Worm (Caenorhabditis elegans): Measurements from ENCODE around the gene srw-95.

The srw-95 gene

DNA sequence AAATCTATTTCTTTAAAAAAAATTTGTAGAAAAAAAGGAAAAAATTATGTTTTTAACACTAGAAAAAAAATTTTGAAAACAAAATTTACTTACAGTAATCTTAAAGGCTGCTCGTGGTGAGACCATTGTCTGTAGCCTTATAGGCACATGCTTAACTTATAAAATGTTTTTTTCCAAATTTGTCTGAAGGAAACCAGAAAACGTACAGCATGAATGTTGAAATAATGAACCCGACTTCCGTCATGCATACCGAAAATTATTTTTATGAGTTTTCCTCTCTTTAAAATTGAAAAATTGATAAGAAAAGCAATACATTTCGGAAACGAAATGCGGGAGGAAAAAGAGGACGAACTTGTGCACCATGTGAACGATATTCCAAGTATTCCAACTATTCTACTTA is 40.1 kb upstream of the srw-95 start, which contains the start of gene R11E3.2:
R11E3.2 (plus strand) TSS at position 301 of the 400 bp plus-strand sequence.
- TF ChIP-seq pqm-1 (tag; optimal IDR thresholded peaks at IDR 0.05) (no peak), aly-2 (tag; optimal IDR thresholded peaks at IDR 0.05) (no peak), unc-30 (tag; optimal IDR thresholded peaks at IDR 0.05) (no peak), nhr-20 (tag; optimal IDR thresholded peaks at IDR 0.05) (no peak), C16A3.4 (tag; optimal IDR thresholded peaks at IDR 0.05) (no peak), elt-2 (tag; optimal IDR thresholded peaks at IDR 0.05) (no peak), ceh-82 (tag; optimal IDR thresholded peaks at IDR 0.05) (no peak), nhr-11 (tag; optimal IDR thresholded peaks at IDR 0.05) (no peak), F16B12.6 (tag; optimal IDR thresholded peaks at IDR 0.05) (no peak), mep-1 (tag; optimal IDR thresholded peaks at IDR 0.05) (no peak), nhr-28 (tag; optimal IDR thresholded peaks at IDR 0.05) (no peak)

DNA sequence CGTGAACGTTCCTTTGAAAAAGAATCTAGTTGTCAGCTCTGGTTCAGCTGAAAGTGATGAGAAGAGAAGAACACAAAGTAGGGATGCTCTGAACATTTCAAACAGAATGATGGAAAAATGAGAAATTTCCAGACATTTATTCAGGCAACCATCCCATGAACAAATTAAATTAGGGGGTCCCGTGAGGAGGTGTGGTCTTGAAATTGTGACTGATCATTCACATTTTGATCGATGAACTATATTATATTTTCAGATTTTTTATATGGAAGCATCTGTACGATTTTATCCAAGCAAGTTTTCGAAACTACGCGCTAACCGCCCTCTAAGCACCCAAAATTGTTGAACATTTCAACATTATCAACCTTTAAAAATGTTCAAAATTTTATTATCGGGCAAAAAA is 35.9 kb upstream of the srw-95 start, which contains the start of gene R11E3.19:
R11E3.19 (minus strand) TSS at position 101 of the 400 bp plus-strand sequence.
- no peak for TF ChIP-seq mdl-1 (tag; optimal IDR thresholded peaks at IDR 0.05)
- no peak for TF ChIP-seq mab-9 (GFP tag; IDR thresholded peaks at IDR 0.05)
- TF ChIP-seq unc-130 (tag; optimal IDR thresholded peaks at IDR 0.05): no peak
- no peak for TF ChIP-seq C34B4.2 (tag; optimal IDR thresholded peaks at IDR 0.05)
- no peak for TF ChIP-seq blmp-1 (tag; optimal IDR thresholded peaks at IDR 0.05)
- no peak for TF ChIP-seq nhr-28 (tag; optimal IDR thresholded peaks at IDR 0.05)
- no peak for TF ChIP-seq zip-4 (GFP tag; optimal IDR thresholded peaks at IDR 0.05)

DNA sequence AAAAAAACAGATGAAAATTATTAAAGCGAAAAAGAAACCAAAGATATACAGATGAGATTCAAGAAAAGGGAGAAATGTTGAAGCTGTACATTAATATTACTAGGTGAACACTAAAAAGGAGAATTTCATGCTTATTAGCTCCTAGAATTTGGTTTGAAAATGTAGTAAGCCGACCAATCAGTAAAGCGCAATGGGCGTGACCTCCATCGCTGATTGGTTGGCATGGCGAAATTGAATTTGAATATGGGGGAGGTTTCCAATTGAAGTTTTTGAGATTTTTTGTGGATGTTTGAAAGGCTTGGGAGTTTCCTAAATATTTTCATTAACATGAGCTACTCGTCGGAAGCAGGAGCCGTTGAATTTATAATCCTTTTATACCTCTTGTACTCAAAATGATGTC is 35.4 kb upstream of the srw-95 start:
- TF ChIP-seq efl-3 (GFP tag; optimal IDR thresholded peaks at IDR 0.05): no peak
- peak; percentile 6 for TF ChIP-seq xbp-1 (tag; optimal IDR thresholded peaks at IDR 0.05)
- TF ChIP-seq snpc-4 (tag; optimal IDR thresholded peaks at IDR 0.05): no peak
- TF ChIP-seq grh-1 (GFP tag; IDR thresholded peaks at IDR 0.05): no peak

ce11 chrIV:4780129-4780528 is 31.7 kb upstream of the srw-95 start, which contains the start of gene set-15:
set-15 (minus strand) TSS chrIV:4780229.
- TF ChIP-seq nhr-20 (tag; optimal IDR thresholded peaks at IDR 0.05): no peak

- TF ChIP-seq lin-35 (GFP tag; optimal IDR thresholded peaks at IDR 0.05) (peak in 1 of 2 experiments; percentile 26), ceh-63 (GFP tag; optimal IDR thresholded peaks at IDR 0.05) (no peak), snu-23 (GFP tag; optimal IDR thresholded peaks at IDR 0.05) (peak; percentile 28), irx-1 (tag; optimal IDR thresholded peaks at IDR 0.05) (peak; percentile 20), efl-1 (optimal IDR thresholded peaks at IDR 0.05) (peak in 1 of 2 experiments; percentile 19), efl-1 (GFP tag; optimal IDR thresholded peaks at IDR 0.05 in 1 of 2) (no peak), lsy-2 (tag; optimal IDR thresholded peaks at IDR 0.05) (peak in 1 of 2 experiments; percentile 29), fkh-4 (tag; optimal IDR thresholded peaks at IDR 0.05; ENCODE audit: borderline replicate concordance) (no peak)
Observed at ce11 chrIV:4781123-4781522, 30.8 kb upstream of the srw-95 start.

- TF ChIP-seq nhr-90 (tag; optimal IDR thresholded peaks at IDR 0.05; ENCODE audit: poor library complexity) (peak; percentile 47), tbx-2 (tag; optimal IDR thresholded peaks at IDR 0.05) (peak; percentile 30), dpl-1 (GFP tag; optimal IDR thresholded peaks at IDR 0.05) (peak in 1 of 3 experiments; percentile 42), grh-1 (GFP tag; IDR thresholded peaks at IDR 0.05) (peak; percentile 87), blmp-1 (tag; optimal IDR thresholded peaks at IDR 0.05) (peak; percentile 31), lsy-2 (tag; optimal IDR thresholded peaks at IDR 0.05) (peak; percentile 30 to 63), pag-3 (tag; optimal IDR thresholded peaks at IDR 0.05; ENCODE audit: borderline replicate concordance, insufficient read depth) (peak; percentile 47), nhr-237 (tag; optimal IDR thresholded peaks at IDR 0.05) (peak; percentile 8), mef-2 (tag; optimal IDR thresholded peaks at IDR 0.05) (no peak), C34B4.2 (tag; optimal IDR thresholded peaks at IDR 0.05) (no peak), elt-2 (tag; optimal IDR thresholded peaks at IDR 0.05) (peak; percentile 45), lin-35 (GFP tag; optimal IDR thresholded peaks at IDR 0.05) (peak in 1 of 2 experiments; percentile 74), mdl-1 (tag; optimal IDR thresholded peaks at IDR 0.05) (peak in 1 of 2 experiments; percentile 13), elt-3 (tag; optimal IDR thresholded peaks at IDR 0.05) (peak in 3 of 6 experiments; percentile 40 to 73 (median 41)), pax-3 (tag; optimal IDR thresholded peaks at IDR 0.05) (no peak), ceh-82 (tag; optimal IDR thresholded peaks at IDR 0.05) (peak in 1 of 3 experiments; percentile 7), zag-1 (tag; optimal IDR thresholded peaks at IDR 0.05) (no peak), snu-23 (GFP tag; optimal IDR thresholded peaks at IDR 0.05) (peak; percentile 61), jun-1 (tag; optimal IDR thresholded peaks at IDR 0.05) (peak; percentile 28), skn-1 (tag; optimal IDR thresholded peaks at IDR 0.05) (peak; percentile 96), nhr-47 (tag; optimal IDR thresholded peaks at IDR 0.05) (no peak), unc-86 (tag; optimal IDR thresholded peaks at IDR 0.05) (no peak), rnt-1 (tag; optimal IDR thresholded peaks at IDR 0.05) (no peak)
Observed at ce11 chrIV:4788332-4788731, 23.5 kb upstream of the srw-95 start, which contains the start of gene nhr-104. nhr-104 (minus strand) TSS chrIV:4788692.
